Worm (Caenorhabditis elegans) whole organism, young adult: Measurements from ENCODE around the gene F17E5.2.

Experiments used
- atf-7 ChIP-seq: sonication (generic microtip); optimal IDR thresholded peaks from 2 replicates; lab custom pipeline; 2017; ENCODE audit warnings: mild to moderate bottlenecking, missing genetic modification characterization, missing compliant biosample characterization
- attf-6 ChIP-seq: fragments of 200-800 bp; sonication (Bioruptor generic); IDR thresholded peaks from 2 replicates; pipeline ENCODE4 v1.3.6; 2022; ENCODE audit warnings: missing genetic modification reagents, missing genetic modification characterization, missing compliant biosample characterization
- him-1 ChIP-seq: sonication (generic microtip); optimal IDR thresholded peaks from 2 replicates; lab custom pipeline; 2016; ENCODE audit warnings: missing genotype, missing genetic modification reagents, missing genetic modification characterization, missing compliant biosample characterization
- lsy-27 ChIP-seq: sonication (generic microtip); optimal IDR thresholded peaks from 2 replicates; lab custom pipeline; 2017; ENCODE audit warnings: missing genetic modification characterization, mild to moderate bottlenecking, missing compliant biosample characterization, antibody characterized with exemption, missing genotype, borderline replicate concordance; ENCODE audit not compliant: insufficient read depth
- madf-3 ChIP-seq: fragments of 200-800 bp; sonication (Bioruptor generic); IDR thresholded peaks from 2 replicates; pipeline ENCODE4 v1.3.6; 2022; ENCODE audit warnings: missing genetic modification reagents, missing genetic modification characterization, missing compliant biosample characterization
- rec-8 ChIP-seq, 2 experiments: sonication (generic microtip); optimal IDR thresholded peaks; 2 replicates each; lab custom pipeline; 2016; ENCODE audit warnings: mild to moderate bottlenecking in 2 of 2, missing genetic modification characterization in 2 of 2, missing genetic modification reagents in 2 of 2, missing genotype in 2 of 2, missing biosample characterization in 1 of 2, missing compliant biosample characterization in 1 of 2, moderate library complexity in 1 of 2

- TF ChIP-seq madf-3 (GFP tag; lab: Robert Waterston, UW) = no peak
- no peak for TF ChIP-seq attf-6 (GFP tag; lab: Robert Waterston, UW)
- TF ChIP-seq lsy-27 = no peak
- no peak for TF ChIP-seq him-1 (tag; lab: Kevin White, UChicago)
- no peak for TF ChIP-seq rec-8 (tag; optimal IDR thresholded peaks at IDR 0.05; lab: Kevin White, UChicago)
- no peak for TF ChIP-seq atf-7 (tag; lab: Kevin White, UChicago)
These were observed 12.0 kb downstream of the F17E5.2 start for ce11 chrX:12406037-12406436.
